Fruit fly (Drosophila melanogaster): ENCODE measurements around the gene Ggamma30A.

Gene Ggamma30A

DNA sequence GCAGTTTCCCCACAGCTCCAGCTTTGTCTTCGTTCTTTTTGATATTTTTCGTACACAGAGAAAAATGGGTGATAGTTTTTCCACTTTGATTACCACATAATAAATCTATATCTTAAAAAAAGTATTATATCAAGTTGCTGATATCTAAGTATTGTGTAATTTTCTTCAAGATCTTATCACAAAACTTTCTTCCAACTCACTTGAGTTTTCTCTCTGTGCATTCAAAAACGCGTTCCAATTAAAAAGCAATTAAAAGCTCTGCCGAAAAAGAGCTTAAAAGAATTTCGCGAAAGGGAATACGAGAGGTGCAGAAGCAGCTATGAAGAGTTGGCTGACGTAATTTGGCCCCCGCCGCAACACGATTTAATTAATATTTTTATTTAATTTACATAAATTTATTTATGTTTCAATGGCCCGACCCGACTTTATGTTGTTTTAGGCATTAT is 20.8 kb upstream of the Ggamma30A start (continued):
- TF ChIP-seq vvl (GFP tag; IDR thresholded peaks at IDR 0.05), result peak; percentile 73
- no peak for TF ChIP-seq mld (GFP tag; IDR thresholded peaks at IDR 0.05; ENCODE audit: partially characterized antibody)
- TF ChIP-seq CG4282 (GFP tag; optimal IDR thresholded peaks at IDR 0.05), result no peak
- TF ChIP-seq CG15514 (GFP tag; optimal IDR thresholded peaks at IDR 0.05), result peak; percentile 42
- TF ChIP-seq CG5180 (GFP tag; optimal IDR thresholded peaks at IDR 0.05), result no peak
- peak; percentile 55 for TF ChIP-seq CoRest (tag; optimal IDR thresholded peaks at IDR 0.05)
- TF ChIP-seq eyg (GFP tag; optimal IDR thresholded peaks at IDR 0.05), result no peak
- no peak for TF ChIP-seq Fer2 (tag; optimal IDR thresholded peaks at IDR 0.05)
- peak; percentile 57; the same call in 1 of the 2 replicates for TF ChIP-seq sob (GFP tag; IDR thresholded peaks at IDR 0.05)
- TF ChIP-seq oc (tag; optimal IDR thresholded peaks at IDR 0.05), result peak; percentile 36
- TF ChIP-seq CG12104 (GFP tag; optimal IDR thresholded peaks at IDR 0.05), result no peak
- TF ChIP-seq Bteb2 (GFP tag; optimal IDR thresholded peaks at IDR 0.05), result no peak
- TF ChIP-seq Dll (GFP tag; IDR thresholded peaks at IDR 0.05; ENCODE audit: partially characterized antibody), result no peak
- TF ChIP-seq Atf6 (GFP tag; IDR thresholded peaks at IDR 0.05), result peak; percentile 77; the same call in 1 of the 2 replicates
- TF ChIP-seq Nf-YA (GFP tag; IDR thresholded peaks at IDR 0.05), result no peak
- no peak for TF ChIP-seq Bgb (GFP tag; IDR thresholded peaks at IDR 0.05; ENCODE audit: partially characterized antibody)
- peak; percentile 61 for TF ChIP-seq CG13424 (tag; optimal IDR thresholded peaks at IDR 0.05)
- TF ChIP-seq CG11085 (GFP tag; IDR thresholded peaks at IDR 0.05), result peak; percentile 42; the same call in 1 of the 2 replicates
- TF ChIP-seq CG10462 (GFP tag; optimal IDR thresholded peaks at IDR 0.05), result no peak
- no peak for TF ChIP-seq CG2116 (GFP tag; optimal IDR thresholded peaks at IDR 0.05)
- peak; percentile 15 for TF ChIP-seq CG12659 (GFP tag; optimal IDR thresholded peaks at IDR 0.05)
- TF ChIP-seq eve (GFP tag; optimal IDR thresholded peaks at IDR 0.05), result no peak
- no peak for TF ChIP-seq CG7745 (tag; optimal IDR thresholded peaks at IDR 0.05)
- TF ChIP-seq da (GFP tag; optimal IDR thresholded peaks at IDR 0.05), result no peak
- peak; percentile 25; the same call in 1 of the 3 replicates for TF ChIP-seq CG14050 (GFP tag; IDR thresholded peaks at IDR 0.05)
- TF ChIP-seq CG14710 (tag; optimal IDR thresholded peaks at IDR 0.05), result no peak
- TF ChIP-seq CG18764 (GFP tag; optimal IDR thresholded peaks at IDR 0.05), result no peak
- no peak for TF ChIP-seq ash1 (GFP tag; optimal IDR thresholded peaks at IDR 0.05)
- no peak for TF ChIP-seq sim (GFP tag; IDR thresholded peaks at IDR 0.05)
- TF ChIP-seq al (GFP tag; IDR thresholded peaks at IDR 0.05), result peak; percentile 68
- TF ChIP-seq CG14667 (GFP tag; IDR thresholded peaks at IDR 0.05), result no peak
- peak; percentile 10 for TF ChIP-seq Hr3 (GFP tag; optimal IDR thresholded peaks at IDR 0.05)
- no peak for TF ChIP-seq CG3163 (GFP tag; optimal IDR thresholded peaks at IDR 0.05)
- TF ChIP-seq H15 (GFP tag; IDR thresholded peaks at IDR 0.05), result no peak; the same call in 2 of the 3 replicates
- TF ChIP-seq Spps (tag; optimal IDR thresholded peaks at IDR 0.05), result no peak
- TF ChIP-seq gem (tag; optimal IDR thresholded peaks at IDR 0.05), result no peak
- TF ChIP-seq tna (GFP tag; IDR thresholded peaks at IDR 0.05; ENCODE audit: partially characterized antibody), result no peak
- TF ChIP-seq esg (GFP tag; conservative IDR thresholded peaks at IDR 0.05), result peak; percentile 24; the same call in 1 of the 2 replicates
- no peak for TF ChIP-seq zfh1 (GFP tag; IDR thresholded peaks at IDR 0.05)
- TF ChIP-seq tap (tag; optimal IDR thresholded peaks at IDR 0.05), result no peak
- no peak for TF ChIP-seq dan (GFP tag; IDR thresholded peaks at IDR 0.05)
- no peak for TF ChIP-seq ERR (GFP tag; optimal IDR thresholded peaks at IDR 0.05)
- TF ChIP-seq pnt (GFP tag; optimal IDR thresholded peaks at IDR 0.05), result no peak
- no peak for TF ChIP-seq Six4 (GFP tag; optimal IDR thresholded peaks at IDR 0.05)
- no peak for TF ChIP-seq Dad (GFP tag; optimal IDR thresholded peaks at IDR 0.05)
- no peak for TF ChIP-seq sens (GFP tag)
- TF ChIP-seq CG6854 (GFP tag; optimal IDR thresholded peaks at IDR 0.05), result no peak
- peak; percentile 22 for TF ChIP-seq CG10654 (GFP tag; optimal IDR thresholded peaks at IDR 0.05)
- TF ChIP-seq Adf1 (GFP tag; IDR thresholded peaks at IDR 0.05), result peak; percentile 22; the same call in 1 of the 2 replicates
- TF ChIP-seq sd (tag; optimal IDR thresholded peaks at IDR 0.05), result peak; percentile 66
- peak in 1 of 2 experiments; percentile 77 for TF ChIP-seq Hr51 (GFP tag; optimal IDR thresholded peaks at IDR 0.05)
